Fruit fly (Drosophila melanogaster) whole organism, embryonic: ENCODE measurements around the gene DZIP1.

Source experiments
- Antp ChIP-seq: fragments of 200-800 bp; sonication (Bioruptor generic); optimal IDR thresholded peaks from 3 replicates; lab custom pipeline; 2016; ENCODE audit warnings: missing biosample characterization, missing genetic modification characterization
- Awh ChIP-seq: fragments of 200-800 bp; sonication (Bioruptor generic); IDR thresholded peaks from 2 replicates; pipeline ENCODE4, ENCODE4 v1.3.6; 2022; ENCODE audit warnings: missing biosample characterization, missing genetic modification characterization
- Blimp-1 ChIP-seq: fragments of 200-800 bp; sonication (Bioruptor generic); optimal IDR thresholded peaks from 3 replicates; lab custom pipeline; 2018; ENCODE audit warnings: missing biosample characterization, missing genetic modification characterization, mild to moderate bottlenecking, moderate library complexity, missing genetic modification reagents
- CG10147 ChIP-seq: fragments of 200-800 bp; sonication (Bioruptor generic); optimal IDR thresholded peaks from 2 replicates; lab custom pipeline; 2019; ENCODE audit warnings: missing biosample characterization, mild to moderate bottlenecking, missing genetic modification characterization, moderate library complexity
- CG10267 ChIP-seq: fragments of 200-800 bp; sonication (Bioruptor generic); optimal IDR thresholded peaks from 2 replicates; lab custom pipeline; 2018; ENCODE audit warnings: missing biosample characterization, mild to moderate bottlenecking, missing genetic modification characterization, moderate library complexity
- CG10462 ChIP-seq: fragments of 200-800 bp; sonication (Bioruptor generic); optimal IDR thresholded peaks from 2 replicates; lab custom pipeline; 2016; ENCODE audit warnings: missing biosample characterization, missing genetic modification characterization
- CG12299 ChIP-seq: fragments of 200-800 bp; sonication (Bioruptor generic); optimal IDR thresholded peaks from 2 replicates; lab custom pipeline; 2018; ENCODE audit warnings: missing biosample characterization, mild to moderate bottlenecking, missing genetic modification characterization
- CG14050 ChIP-seq: fragments of 200-800 bp; sonication (Bioruptor generic); IDR thresholded peaks from 3 replicates; pipeline ENCODE4 v1.3.6; 2022; ENCODE audit warnings: missing biosample characterization, missing genetic modification characterization
- CG14441 ChIP-seq: fragments of 200-800 bp; sonication (Bioruptor generic); IDR thresholded peaks from 2 replicates; pipeline ENCODE4 v1.3.6; 2022; ENCODE audit warnings: missing biosample characterization, missing genetic modification characterization
- CG14710 ChIP-seq: fragments of 200-800 bp; sonication (Bioruptor generic); optimal IDR thresholded peaks from 3 replicates; lab custom pipeline; 2019; ENCODE audit warnings: missing biosample characterization, mild to moderate bottlenecking, missing genetic modification characterization, moderate library complexity
- CG1529 ChIP-seq: fragments of 200-800 bp; sonication (Bioruptor generic); optimal IDR thresholded peaks from 3 replicates; lab custom pipeline; 2018; ENCODE audit warnings: missing biosample characterization, missing genetic modification characterization
- CG17612 ChIP-seq: fragments of 200-800 bp; sonication (Bioruptor generic); IDR thresholded peaks from 2 replicates; pipeline ENCODE4 v1.3.6; 2022; ENCODE audit warnings: missing biosample characterization, missing genetic modification characterization
- CG17802 ChIP-seq: fragments of 200-800 bp; sonication (Bioruptor generic); optimal IDR thresholded peaks from 2 replicates; lab custom pipeline; 2018; ENCODE audit warnings: missing biosample characterization, mild to moderate bottlenecking, missing genetic modification characterization, moderate library complexity
- CG2199 ChIP-seq: fragments of 200-800 bp; sonication (Bioruptor generic); IDR thresholded peaks from 3 replicates; pipeline ENCODE4 v1.3.6; 2022; ENCODE audit warnings: missing biosample characterization, missing genetic modification characterization
- CG32532 ChIP-seq: fragments of 200-800 bp; sonication (Bioruptor generic); IDR thresholded peaks from 2 replicates; pipeline ENCODE4 v1.3.6; 2022; ENCODE audit warnings: missing biosample characterization, missing genetic modification characterization
- CG3407 ChIP-seq: fragments of 200-800 bp; sonication (Bioruptor generic); optimal IDR thresholded peaks from 2 replicates; lab custom pipeline; 2018; ENCODE audit warnings: missing biosample characterization, mild to moderate bottlenecking, missing genetic modification characterization
- CG3847 ChIP-seq: fragments of 200-800 bp; sonication (Bioruptor generic); IDR thresholded peaks from 2 replicates; pipeline ENCODE4 v1.3.6; 2022; ENCODE audit warnings: missing biosample characterization, missing genetic modification characterization
- CG4707 ChIP-seq: fragments of 200-800 bp; sonication (Bioruptor generic); optimal IDR thresholded peaks from 2 replicates; lab custom pipeline; 2018; ENCODE audit warnings: missing biosample characterization, mild to moderate bottlenecking, missing genetic modification characterization, moderate library complexity
- CG4730 ChIP-seq: fragments of 200-800 bp; sonication (Bioruptor generic); IDR thresholded peaks from 2 replicates; pipeline ENCODE4 v1.3.6; 2022; ENCODE audit warnings: missing biosample characterization, missing genetic modification characterization
- CG6689 ChIP-seq: fragments of 200-800 bp; sonication (Bioruptor generic); IDR thresholded peaks from 2 replicates; pipeline ENCODE4 v1.3.6; 2022; ENCODE audit warnings: missing biosample characterization, missing genetic modification characterization
- CG9215 ChIP-seq: fragments of 200-800 bp; sonication (Bioruptor generic); IDR thresholded peaks from 2 replicates; pipeline ENCODE4 v1.3.6; 2022; ENCODE audit warnings: missing biosample characterization, missing genetic modification characterization
- CG9817 ChIP-seq: fragments of 200-800 bp; sonication (Bioruptor generic); optimal IDR thresholded peaks from 2 replicates; lab custom pipeline; 2018; ENCODE audit warnings: missing biosample characterization, mild to moderate bottlenecking, missing genetic modification characterization, moderate library complexity
- CG9876 ChIP-seq: fragments of 200-800 bp; sonication (Bioruptor generic); optimal IDR thresholded peaks from 2 replicates; lab custom pipeline; 2016; ENCODE audit warnings: missing biosample characterization, missing genetic modification characterization
- CTCF ChIP-seq: fragments of 200-800 bp; sonication (Bioruptor generic); optimal IDR thresholded peaks from 2 replicates; lab custom pipeline; 2017; ENCODE audit warnings: missing biosample characterization, mild to moderate bottlenecking, missing genetic modification characterization, moderate library complexity
- D ChIP-seq, 2 experiments: fragments of 200-800 bp in 1 of 2; fragments of >200 bp in 1 of 2; sonication (Bioruptor generic) in 1 of 2; optimal IDR thresholded peaks; 2 replicates in 1 of 2; 3 replicates in 1 of 2; lab custom pipeline; 2017; ENCODE audit warnings: mild to moderate bottlenecking in 1 of 2, missing biosample characterization in 1 of 2, missing genetic modification characterization in 1 of 2, missing genetic modification reagents in 1 of 2
- Fer2 ChIP-seq: fragments of 200-800 bp; sonication (Bioruptor generic); optimal IDR thresholded peaks from 2 replicates; lab custom pipeline; 2018; ENCODE audit warnings: missing biosample characterization, mild to moderate bottlenecking, missing genetic modification characterization, moderate library complexity
- Fer3 ChIP-seq: fragments of 200-800 bp; sonication (Bioruptor generic); optimal IDR thresholded peaks from 2 replicates; lab custom pipeline; 2018; ENCODE audit warnings: missing biosample characterization, mild to moderate bottlenecking, missing genetic modification characterization, moderate library complexity
- H15 ChIP-seq: fragments of 200-800 bp; sonication (Bioruptor generic); IDR thresholded peaks from 3 replicates; pipeline ENCODE4 v1.3.6; 2022; ENCODE audit warnings: missing biosample characterization, missing genetic modification characterization
- Hmx ChIP-seq: fragments of 200-800 bp; sonication (Bioruptor generic); optimal IDR thresholded peaks from 2 replicates; lab custom pipeline; 2016; ENCODE audit warnings: missing biosample characterization, missing genetic modification characterization
- Med ChIP-seq: fragments of 200-800 bp; sonication (Bioruptor generic); peaks from one replicate; lab custom pipeline; 2016; ENCODE audit warnings: missing biosample characterization, missing genetic modification characterization, mild to moderate bottlenecking, inconsistent platforms, moderate library complexity
- Optix ChIP-seq: fragments of 200-800 bp; sonication (Bioruptor generic); IDR thresholded peaks from 3 replicates; pipeline ENCODE4 v1.3.6; 2022; ENCODE audit warnings: missing biosample characterization, missing genetic modification characterization
- amos ChIP-seq: fragments of 200-800 bp; sonication (Bioruptor generic); IDR thresholded peaks from 2 replicates; pipeline ENCODE4 v1.3.6; 2022; ENCODE audit warnings: missing biosample characterization, missing genetic modification characterization; ENCODE audit not compliant: partially characterized antibody
- bowl ChIP-seq: fragments of 200-800 bp; sonication (Bioruptor generic); IDR thresholded peaks from 2 replicates; pipeline ENCODE4 v1.3.6; 2022; ENCODE audit warnings: missing biosample characterization, missing genetic modification characterization
- br ChIP-seq: fragments of >200 bp; optimal IDR thresholded peaks from 2 replicates; lab custom pipeline; 2017
- cad ChIP-seq: fragments of >200 bp; optimal IDR thresholded peaks from 2 replicates; lab custom pipeline; 2017; ENCODE audit warnings: missing biosample characterization, missing genetic modification characterization
- dmrt99B ChIP-seq: fragments of 200-800 bp; sonication (Bioruptor generic); optimal IDR thresholded peaks from 2 replicates; lab custom pipeline; 2018; ENCODE audit warnings: missing biosample characterization, mild to moderate bottlenecking, missing genetic modification characterization, moderate library complexity
- en ChIP-seq: fragments of 200-800 bp; sonication (Bioruptor generic); optimal IDR thresholded peaks from 2 replicates; lab custom pipeline; 2016; ENCODE audit warnings: missing biosample characterization, missing genetic modification characterization
- gsb-n ChIP-seq: fragments of 200-800 bp; sonication (Bioruptor generic); optimal IDR thresholded peaks from 3 replicates; lab custom pipeline; 2018; ENCODE audit warnings: missing biosample characterization, mild to moderate bottlenecking, missing genetic modification characterization
- h ChIP-seq: fragments of >200 bp; optimal IDR thresholded peaks from 2 replicates; lab custom pipeline; 2017
- klu ChIP-seq: fragments of 200-800 bp; sonication (Bioruptor generic); IDR thresholded peaks from 2 replicates; pipeline ENCODE4 v1.3.6; 2022; ENCODE audit warnings: missing biosample characterization, missing genetic modification characterization
- lab ChIP-seq: fragments of 200-800 bp; sonication (Bioruptor generic); optimal IDR thresholded peaks from 3 replicates; lab custom pipeline; 2017; ENCODE audit warnings: missing biosample characterization, missing genetic modification characterization, mild to moderate bottlenecking, moderate library complexity, missing genetic modification reagents
- lilli ChIP-seq: fragments of 200-800 bp; sonication (Bioruptor generic); optimal IDR thresholded peaks from 3 replicates; lab custom pipeline; 2016; ENCODE audit warnings: missing biosample characterization, missing genetic modification characterization
- lmd ChIP-seq: fragments of 200-800 bp; sonication (Bioruptor generic); IDR thresholded peaks from 2 replicates; pipeline ENCODE4 v1.3.6; 2022; ENCODE audit warnings: missing biosample characterization, missing genetic modification characterization
- mirr ChIP-seq: fragments of 200-800 bp; sonication (Bioruptor generic); optimal IDR thresholded peaks from 3 replicates; lab custom pipeline; 2018; ENCODE audit warnings: missing biosample characterization, mild to moderate bottlenecking, missing genetic modification characterization
- row ChIP-seq: fragments of 200-800 bp; sonication (Bioruptor generic); IDR thresholded peaks from 3 replicates; pipeline ENCODE4 v1.3.6; 2022; ENCODE audit warnings: missing biosample characterization, missing genetic modification characterization
- sens-2 ChIP-seq: fragments of 200-800 bp; sonication (Bioruptor generic); IDR thresholded peaks from 2 replicates; pipeline ENCODE4 v1.3.6; 2022; ENCODE audit warnings: missing biosample characterization, missing genetic modification characterization
- seq ChIP-seq: fragments of 200-800 bp; sonication (Bioruptor generic); IDR thresholded peaks from 2 replicates; pipeline ENCODE4 v1.3.6; 2022; ENCODE audit warnings: missing biosample characterization, missing genetic modification characterization
- so ChIP-seq: fragments of 200-800 bp; sonication (Bioruptor generic); IDR thresholded peaks from 3 replicates; pipeline ENCODE4 v1.3.6; 2022; ENCODE audit warnings: missing biosample characterization, missing genetic modification characterization
- ttk ChIP-seq: fragments of 200-800 bp; sonication (Bioruptor generic); IDR thresholded peaks from 2 replicates; pipeline ENCODE4 v2.1.2; 2022; ENCODE audit warnings: missing biosample characterization, missing genetic modification characterization
- wdn ChIP-seq: fragments of 200-800 bp; sonication (Bioruptor generic); IDR thresholded peaks from 2 replicates; pipeline ENCODE4 v1.3.6; 2022; ENCODE audit warnings: missing biosample characterization, missing genetic modification characterization
- zen2 ChIP-seq: fragments of 200-800 bp; sonication (Bioruptor generic); IDR thresholded peaks from 3 replicates; pipeline ENCODE4 v1.3.6; 2022; ENCODE audit warnings: missing biosample characterization, missing genetic modification characterization; ENCODE audit not compliant: partially characterized antibody
- zf30C ChIP-seq: fragments of 200-800 bp; sonication (Bioruptor generic); optimal IDR thresholded peaks from 3 replicates; lab custom pipeline; 2018; ENCODE audit warnings: missing biosample characterization, mild to moderate bottlenecking, missing genetic modification characterization

Gene DZIP1

DNA sequence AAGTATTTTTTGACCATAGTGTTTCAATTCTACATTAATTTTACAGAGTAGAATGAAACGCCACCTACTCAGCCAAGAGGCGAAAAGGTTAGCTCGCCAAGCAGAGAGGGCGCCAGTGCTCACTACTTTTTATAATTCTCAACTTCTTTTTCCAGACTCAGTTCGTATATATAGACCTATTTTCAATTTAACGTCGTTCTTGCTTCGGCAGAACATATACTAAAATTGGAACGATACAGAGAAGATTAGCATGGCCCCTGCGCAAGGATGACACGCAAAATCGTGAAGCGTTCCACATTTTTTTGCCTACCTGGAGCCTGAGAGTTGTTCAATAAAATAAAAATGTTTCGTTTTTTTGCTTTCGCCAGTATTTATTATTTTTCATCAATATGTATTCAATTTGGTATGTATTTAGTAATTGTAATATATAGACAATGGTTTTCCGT is 42.0 kb downstream of the DZIP1 start (continued):
- peak; percentile 14; the same call in 1 of the 3 replicates for TF ChIP-seq so (GFP tag; lab: Robert Waterston, UW)
- no peak for TF ChIP-seq CG10147 (GFP tag; lab: Kevin White, UChicago)
- peak; percentile 5 for TF ChIP-seq CG14710
- TF ChIP-seq lab (GFP tag; lab: Kevin White, UChicago) = peak; percentile 60
- no peak for TF ChIP-seq Hmx (GFP tag; lab: Kevin White, UChicago)
- TF ChIP-seq CG4707 = peak; percentile 14
- TF ChIP-seq Blimp-1 = peak; percentile 48
- TF ChIP-seq CG9817 (tag; lab: Kevin White, UChicago) = peak; percentile 44
- TF ChIP-seq CG3407 (GFP tag; lab: Kevin White, UChicago) = no peak
- TF ChIP-seq CG17612 (GFP tag; lab: Robert Waterston, UW) = peak; percentile 31; the same call in 1 of the 2 replicates
- TF ChIP-seq CG1529 = no peak
- no peak for TF ChIP-seq sens-2
- TF ChIP-seq H15 = peak; percentile 71; the same call in 2 of the 3 replicates
- TF ChIP-seq CG3847 = peak; percentile 60
- TF ChIP-seq CG4730 (GFP tag; lab: Robert Waterston, UW) = no peak; the same call in 1 of the 2 replicates
- TF ChIP-seq dmrt99B (tag; lab: Kevin White, UChicago) = no peak
- no peak for TF ChIP-seq zf30C (GFP tag; lab: Kevin White, UChicago)
- TF ChIP-seq br (lab: Kevin White, UChicago) = no peak
- no peak; the same call in 2 of the 3 replicates for TF ChIP-seq row
- TF ChIP-seq Awh (GFP tag; lab: Robert Waterston, UW) = no peak
- no peak for TF ChIP-seq seq (GFP tag; lab: Robert Waterston, UW)
- peak; percentile 42 for TF ChIP-seq Antp (GFP tag; lab: Kevin White, UChicago)
- no peak for TF ChIP-seq wdn (GFP tag; lab: Robert Waterston, UW)
- TF ChIP-seq Med (GFP tag; lab: Kevin White, UChicago) = peak; percentile 97
- peak; percentile 53; the same call in 2 of the 3 replicates for TF ChIP-seq Optix (GFP tag; lab: Robert Waterston, UW)
- TF ChIP-seq CG9215 (GFP tag; lab: Robert Waterston, UW) = no peak
- TF ChIP-seq lilli (GFP tag; lab: Kevin White, UChicago) = peak; percentile 79
- TF ChIP-seq zen2 = no peak; the same call in 2 of the 3 replicates
- TF ChIP-seq h = no peak
- peak; percentile 54 for TF ChIP-seq CG9876 (GFP tag; lab: Kevin White, UChicago)
- TF ChIP-seq CG10462 = no peak
- peak; percentile 63 for TF ChIP-seq CG14441 (GFP tag; lab: Robert Waterston, UW)
- TF ChIP-seq CG14050 (GFP tag; lab: Robert Waterston, UW) = no peak; the same call in 2 of the 3 replicates
- 0 out of 2 replicates have a peak, but pooled peaks have one; percentile 15 for TF ChIP-seq klu
- peak; percentile 99 for TF ChIP-seq CTCF (GFP tag; lab: Kevin White, UChicago)
- TF ChIP-seq cad = no peak
- TF ChIP-seq gsb-n = peak; percentile 18
- no peak for TF ChIP-seq CG12299 (tag; lab: Kevin White, UChicago)
- peak; percentile 34 for TF ChIP-seq Fer3
- peak; percentile 38; the same call in 1 of the 2 replicates for TF ChIP-seq ttk
- TF ChIP-seq CG10267 = peak; percentile 52
- TF ChIP-seq en (GFP tag; lab: Kevin White, UChicago) = no peak
- TF ChIP-seq lmd (GFP tag; lab: Robert Waterston, UW) = no peak; the same call in 1 of the 2 replicates
- peak; percentile 89 for TF ChIP-seq CG32532
- no peak for TF ChIP-seq mirr (GFP tag; lab: Kevin White, UChicago)
- no peak for TF ChIP-seq D (optimal IDR thresholded peaks at IDR 0.05; lab: Kevin White, UChicago)
- TF ChIP-seq D (GFP tag; optimal IDR thresholded peaks at IDR 0.05; lab: Kevin White, UChicago) = no peak
- TF ChIP-seq Fer2 = no peak
- TF ChIP-seq CG2199 = peak; percentile 99
- peak; percentile 80; the same call in 1 of the 2 replicates for TF ChIP-seq amos (GFP tag; lab: Robert Waterston, UW)
- no peak for TF ChIP-seq CG17802
- TF ChIP-seq bowl (GFP tag; lab: Robert Waterston, UW) = peak; percentile 45; the same call in 1 of the 2 replicates
- no peak for TF ChIP-seq CG6689 (GFP tag; lab: Robert Waterston, UW)
